Worm (Caenorhabditis elegans): ENCODE results near the gene T13B5.9.

DNA sequence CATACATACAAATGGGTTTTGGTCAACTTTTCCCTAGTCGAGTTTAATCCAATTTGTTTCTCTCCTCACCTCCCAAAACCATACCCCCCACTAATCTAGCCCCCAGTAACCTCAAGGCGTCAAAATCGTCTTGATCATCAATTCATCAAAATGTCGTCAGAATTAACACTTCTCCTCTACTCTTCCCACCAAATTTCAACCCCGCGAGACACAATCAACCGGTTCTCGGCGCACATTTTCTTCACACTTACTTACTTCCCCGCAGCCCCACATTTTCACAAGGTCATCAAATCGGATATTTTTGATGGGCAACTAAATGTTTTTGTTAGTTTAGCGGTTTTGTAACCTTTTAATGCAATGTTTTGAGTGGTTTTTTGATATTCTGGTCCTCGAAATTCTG, 13.6 kb downstream of the T13B5.9 start:
- TF ChIP-seq pat-9 (tag; optimal IDR thresholded peaks at IDR 0.05) (no peak), hlh-6 (tag; optimal IDR thresholded peaks at IDR 0.05) (no peak), pax-1 (tag; optimal IDR thresholded peaks at IDR 0.05) (no peak), ama-1 (optimal IDR thresholded peaks at IDR 0.05) (no peak), tbx-2 (tag; optimal IDR thresholded peaks at IDR 0.05) (no peak), sox-4 (tag; optimal IDR thresholded peaks at IDR 0.05) (no peak), elt-4 (tag; optimal IDR thresholded peaks at IDR 0.05) (no peak), nhr-232 (tag; optimal IDR thresholded peaks at IDR 0.05) (no peak), pqm-1 (tag; optimal IDR thresholded peaks at IDR 0.05) (no peak), hlh-30 (tag; optimal IDR thresholded peaks at IDR 0.05; ENCODE audit: insufficient read depth) (no peak), nfya-1 (tag; optimal IDR thresholded peaks at IDR 0.05) (no peak), ceh-24 (tag; optimal IDR thresholded peaks at IDR 0.05) (no peak), ceh-34 (tag; optimal IDR thresholded peaks at IDR 0.05) (no peak)

All from whole organism, late embryonic.